Fruit fly (Drosophila melanogaster) whole organism: Measurements from ENCODE around the gene Cpr23B.

Experiments
- CG8478 ChIP-seq: fragments of >200 bp; optimal IDR thresholded peaks from 2 replicates; lab custom pipeline; 2018; ENCODE audit warnings: inconsistent platforms
- Dll ChIP-seq: fragments of >200 bp; optimal IDR thresholded peaks from 2 replicates; lab custom pipeline; 2017
- EcR ChIP-seq, 2 experiments: fragments of >200 bp; optimal IDR thresholded peaks; 2 replicates each; lab custom pipeline; 2017; ENCODE audit warnings: missing biosample characterization in 2 of 2, missing genetic modification characterization in 2 of 2, missing genetic modification reagents in 2 of 2
- pan ChIP-seq: fragments of >200 bp; optimal IDR thresholded peaks from 2 replicates; lab custom pipeline; 2017
- psq ChIP-seq: fragments of >200 bp; optimal IDR thresholded peaks from 2 replicates; lab custom pipeline; 2017
- usp ChIP-seq: fragments of >200 bp; optimal IDR thresholded peaks from 2 replicates; lab custom pipeline; 2017; ENCODE audit warnings: missing biosample characterization, missing genetic modification characterization, mixed read lengths

Cpr23B gene

dm6 chr2L:2885503-2886225 is 47.5 kb downstream of the Cpr23B start, which contains the start of the genes NTPase and lilli:
TSS of gene NTPase (minus strand) at chr2L:2885850.
TSS of gene lilli (plus strand) at chr2L:2885929.
- TF ChIP-seq usp (GFP tag; lab: Kevin White, UChicago) (no peak), CG8478 (no peak), psq (lab: Kevin White, UChicago) (no peak), Dll (lab: Kevin White, UChicago) (no peak)

- TF ChIP-seq CG8478 = peak; percentile 67
- TF ChIP-seq Dll (lab: Kevin White, UChicago) = no peak
Measured at dm6 chr2L:2886226-2886569, 48.0 kb downstream of the Cpr23B start.

- TF ChIP-seq EcR (GFP tag; optimal IDR thresholded peaks at IDR 0.05; lab: Kevin White, UChicago) (no peak), CG8478 (no peak), usp (GFP tag; lab: Kevin White, UChicago) (no peak), psq (lab: Kevin White, UChicago) (no peak), Dll (lab: Kevin White, UChicago) (peak; percentile 80), pan (no peak)
Measured at dm6 chr2L:2886613-2887537, 48.7 kb downstream of the Cpr23B start.

DNA sequence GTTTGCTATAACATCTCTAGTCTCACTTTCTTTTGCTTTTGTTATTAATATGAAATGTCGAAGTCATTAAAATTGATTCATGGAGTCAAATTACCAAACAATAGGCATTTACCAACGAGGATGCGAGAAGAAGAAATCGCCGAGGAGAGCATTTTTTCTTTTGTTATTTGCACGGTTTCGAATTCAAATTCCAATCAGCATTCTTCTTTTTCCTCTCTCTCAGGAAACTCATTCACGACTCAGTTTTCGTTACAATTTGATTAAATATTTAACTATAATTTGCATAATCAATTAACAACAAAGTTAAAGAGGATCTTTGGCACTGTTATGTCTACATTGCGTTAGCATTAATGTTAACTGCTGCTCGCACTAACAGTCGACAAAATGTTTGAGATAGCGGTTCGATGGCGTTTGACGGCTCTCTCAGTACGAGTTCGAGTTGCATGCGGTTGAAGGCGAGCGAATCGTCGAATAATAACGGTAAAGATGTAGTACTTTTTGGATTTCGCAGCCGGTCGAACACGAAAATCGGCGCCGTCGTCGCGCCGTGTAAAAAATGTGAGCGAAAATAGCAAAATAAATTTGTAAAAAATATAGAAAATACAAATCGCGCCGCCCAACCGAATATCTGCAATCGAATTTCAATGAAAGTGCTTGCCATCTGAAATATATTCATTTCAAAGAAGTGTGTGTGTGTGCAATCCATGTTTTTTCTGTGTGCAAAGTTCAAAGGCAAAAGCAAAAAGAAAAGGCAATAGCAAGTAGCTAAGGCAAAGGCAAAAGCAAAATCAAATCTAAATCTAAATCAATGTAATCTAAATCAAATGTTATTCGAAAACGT is 49.8 kb downstream of the Cpr23B start:
- no peak for TF ChIP-seq usp (GFP tag; lab: Kevin White, UChicago)
- TF ChIP-seq pan = no peak
- TF ChIP-seq EcR (GFP tag; optimal IDR thresholded peaks at IDR 0.05; lab: Kevin White, UChicago) = no peak
- TF ChIP-seq CG8478 = no peak
- no peak for TF ChIP-seq psq (lab: Kevin White, UChicago)
- no peak for TF ChIP-seq Dll (lab: Kevin White, UChicago)

- TF ChIP-seq EcR (GFP tag; optimal IDR thresholded peaks at IDR 0.05; lab: Kevin White, UChicago) = peak in 1 of 2 experiments; percentile 78
- TF ChIP-seq psq (lab: Kevin White, UChicago) = no peak
Measured at dm6 chr2L:2888859-2889443, 50.7 kb downstream of the Cpr23B start.
